Worm (Caenorhabditis elegans) whole organism, L2 larva: ENCODE data around the gene sre-2.

Source experiments
- mdl-1 ChIP-seq, 2 experiments: fragments of 150-350 bp in 1 of 2; sonication (generic microtip) in 1 of 2; optimal IDR thresholded peaks; 2 replicates each; lab custom pipeline; 2017; ENCODE audit warnings: missing biosample characterization in 2 of 2, missing genetic modification characterization in 2 of 2
- nhr-77 ChIP-seq: fragments of 150-350 bp; optimal IDR thresholded peaks from 2 replicates; lab custom pipeline; 2014; ENCODE audit warnings: missing biosample characterization, missing genetic modification characterization

DNA sequence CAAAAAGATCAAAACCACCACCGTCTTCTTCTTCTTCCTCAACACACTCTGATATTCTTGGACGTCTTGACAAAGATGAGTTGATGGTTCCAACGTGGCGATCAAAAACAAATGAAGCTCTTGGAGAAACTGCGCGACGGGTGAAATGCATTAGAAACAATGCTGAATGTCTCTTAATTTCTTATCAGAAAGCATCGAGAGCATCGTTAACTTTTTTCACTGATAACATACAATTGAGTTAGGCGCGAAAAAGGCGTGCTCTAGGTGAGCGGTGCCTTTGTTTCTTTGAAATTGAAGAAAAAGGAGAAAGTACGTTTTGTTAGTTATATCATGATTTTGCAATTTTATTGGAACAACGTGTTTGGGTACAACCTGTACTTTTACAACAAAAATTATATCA is 28.7 kb downstream of the sre-2 start, which contains the start of gene gpcp-2:
- TF ChIP-seq mdl-1 (tag; optimal IDR thresholded peaks at IDR 0.05; lab: Kevin White, UChicago) = no peak
- TF ChIP-seq nhr-77 (tag; lab: Kevin White, UChicago) = no peak
